Worm (Caenorhabditis elegans) whole organism, L4 larva: ENCODE results near the gene arid-1.

Experiments used
- F10B5.3 ChIP-seq: sonication (generic microtip); optimal IDR thresholded peaks from 2 replicates; lab custom pipeline; 2016; ENCODE audit warnings: mild to moderate bottlenecking, missing genetic modification characterization, missing compliant biosample characterization
- F37D6.2 ChIP-seq: sonication (generic microtip); optimal IDR thresholded peaks from 2 replicates; lab custom pipeline; 2016; ENCODE audit warnings: mild to moderate bottlenecking, missing genetic modification characterization, missing compliant biosample characterization
- F49E8.2 ChIP-seq: sonication (generic microtip); optimal IDR thresholded peaks from 2 replicates; lab custom pipeline; 2016; ENCODE audit warnings: missing compliant biosample characterization, mild to moderate bottlenecking, missing genetic modification characterization, borderline replicate concordance
- Y105C5A.15 ChIP-seq: fragments of 200-800 bp; sonication (Bioruptor generic); IDR thresholded peaks from 2 replicates; pipeline ENCODE4 v1.3.6; 2022; ENCODE audit warnings: missing genetic modification characterization, missing compliant biosample characterization
- Y48G9A.11 ChIP-seq: fragments of 200-800 bp; sonication (Bioruptor generic); IDR thresholded peaks from 2 replicates; pipeline ENCODE4 v1.3.6; 2022; ENCODE audit warnings: missing genetic modification reagents, missing genetic modification characterization, missing compliant biosample characterization
- ZK337.2 ChIP-seq: fragments of 200-800 bp; sonication (Bioruptor generic); IDR thresholded peaks from 2 replicates; pipeline ENCODE4 v1.3.6; 2022; ENCODE audit warnings: missing genetic modification reagents, missing genetic modification characterization, missing compliant biosample characterization
- ZK546.5 ChIP-seq, 2 experiments: sonication (generic microtip); optimal IDR thresholded peaks; 2 replicates each; lab custom pipeline; 2017; ENCODE audit warnings: missing biosample characterization in 2 of 2, missing genetic modification characterization in 2 of 2
- aha-1 ChIP-seq: fragments of 150-350 bp; peaks from one replicate; lab custom pipeline; 2014; ENCODE audit warnings: missing biosample characterization, missing genetic modification characterization
- ceh-44 ChIP-seq: fragments of 200-800 bp; sonication (Bioruptor generic); IDR thresholded peaks from 2 replicates; pipeline ENCODE4 v1.3.6; 2022; ENCODE audit warnings: missing genetic modification reagents, missing genetic modification characterization, missing compliant biosample characterization
- ces-1 ChIP-seq: fragments of 150-350 bp; sonication (generic microtip); optimal IDR thresholded peaks from 4 replicates; lab custom pipeline; 2014; ENCODE audit warnings: missing biosample characterization, missing genetic modification reagents, missing genetic modification characterization
- dmd-6 ChIP-seq: fragments of 200-800 bp; sonication (Bioruptor generic); IDR thresholded peaks from 2 replicates; pipeline ENCODE4 v1.3.6; 2022; ENCODE audit warnings: missing genetic modification reagents, missing genetic modification characterization, missing compliant biosample characterization
- dpl-1 ChIP-seq: fragments of 150-350 bp; optimal IDR thresholded peaks from 2 replicates; lab custom pipeline; 2014; ENCODE audit warnings: missing biosample characterization, missing genetic modification reagents, missing genetic modification characterization
- dve-1 ChIP-seq: sonication (generic microtip); optimal IDR thresholded peaks from 2 replicates; lab custom pipeline; 2017; ENCODE audit warnings: antibody characterized with exemption, mild to moderate bottlenecking, missing genetic modification characterization, missing compliant biosample characterization; ENCODE audit not compliant: insufficient read depth
- fkh-10 ChIP-seq: fragments of 150-350 bp; optimal IDR thresholded peaks from 2 replicates; lab custom pipeline; 2014; ENCODE audit warnings: missing biosample characterization, missing genetic modification reagents, missing genetic modification characterization
- hlh-11 ChIP-seq: fragments of 200-800 bp; sonication (Bioruptor generic); optimal IDR thresholded peaks from 2 replicates; lab custom pipeline; 2018; ENCODE audit warnings: mild to moderate bottlenecking, missing genetic modification characterization, missing compliant biosample characterization
- hlh-30 ChIP-seq: sonication (generic microtip); optimal IDR thresholded peaks from 2 replicates; lab custom pipeline; 2017; ENCODE audit warnings: antibody characterized with exemption, mild to moderate bottlenecking, missing genetic modification characterization, missing compliant biosample characterization; ENCODE audit not compliant: insufficient read depth
- hmg-1.1 ChIP-seq: fragments of 200-800 bp; sonication (Bioruptor generic); IDR thresholded peaks from 2 replicates; pipeline ENCODE4 v1.3.6; 2022; ENCODE audit warnings: missing genetic modification reagents, missing genetic modification characterization, missing compliant biosample characterization
- jun-1 ChIP-seq: fragments of 150-350 bp; optimal IDR thresholded peaks from 2 replicates; lab custom pipeline; 2014; ENCODE audit warnings: missing biosample characterization, missing genetic modification reagents, missing genetic modification characterization
- lin-1 ChIP-seq: fragments of 200-800 bp; sonication (Bioruptor generic); IDR thresholded peaks from 2 replicates; pipeline ENCODE4 v1.3.6; 2022; ENCODE audit warnings: missing genetic modification reagents, missing genetic modification characterization, missing compliant biosample characterization
- lin-38 ChIP-seq: fragments of 200-800 bp; sonication (Bioruptor generic); IDR thresholded peaks from 2 replicates; pipeline ENCODE4 v1.3.6; 2022; ENCODE audit warnings: missing genetic modification reagents, missing genetic modification characterization, missing compliant biosample characterization
- lin-39 ChIP-seq: fragments of 150-350 bp; optimal IDR thresholded peaks from 2 replicates; lab custom pipeline; 2014; ENCODE audit warnings: missing biosample characterization, missing genetic modification reagents, missing genetic modification characterization
- lsy-2 ChIP-seq, 2 experiments: fragments of 150-350 bp in 1 of 2; sonication (generic microtip) in 1 of 2; optimal IDR thresholded peaks; 2 replicates each; lab custom pipeline; 2014 to 2017; ENCODE audit warnings: missing biosample characterization in 2 of 2, missing genetic modification characterization in 2 of 2
- mdl-1 ChIP-seq, 2 experiments: fragments of 150-350 bp in 1 of 2; sonication (generic microtip) in 1 of 2; optimal IDR thresholded peaks; 2 replicates each; lab custom pipeline; 2014 to 2017; ENCODE audit warnings: missing biosample characterization in 2 of 2, missing genetic modification characterization in 2 of 2
- mdt-29 ChIP-seq: fragments of 200-800 bp; sonication (Bioruptor generic); IDR thresholded peaks from 2 replicates; pipeline ENCODE4 v1.3.6; 2022; ENCODE audit warnings: missing genetic modification reagents, missing genetic modification characterization, missing compliant biosample characterization
- mep-1 ChIP-seq: fragments of 150-350 bp; sonication (generic microtip); optimal IDR thresholded peaks from 3 replicates; lab custom pipeline; 2014; ENCODE audit warnings: missing biosample characterization, missing genetic modification characterization
- mes-2 ChIP-seq: sonication (generic microtip); optimal IDR thresholded peaks from 2 replicates; lab custom pipeline; 2016; ENCODE audit warnings: missing genotype, mild to moderate bottlenecking, missing genetic modification characterization, missing compliant biosample characterization; ENCODE audit not compliant: poor library complexity, severe bottlenecking
- mxl-2 ChIP-seq: fragments of 200-800 bp; sonication (Bioruptor generic); conservative IDR thresholded peaks from 2 replicates; pipeline ENCODE4 v1.3.6; 2022; ENCODE audit warnings: missing genetic modification reagents, missing genetic modification characterization, missing compliant biosample characterization
- nhr-102 ChIP-seq: sonication (generic microtip); optimal IDR thresholded peaks from 2 replicates; lab custom pipeline; 2016; ENCODE audit warnings: mild to moderate bottlenecking, missing genetic modification characterization, moderate library complexity, missing compliant biosample characterization
- nhr-11 ChIP-seq: fragments of 150-350 bp; optimal IDR thresholded peaks from 2 replicates; lab custom pipeline; 2014; ENCODE audit warnings: missing biosample characterization, missing genetic modification characterization
- nhr-237 ChIP-seq: sonication (generic microtip); optimal IDR thresholded peaks from 2 replicates; lab custom pipeline; 2017; ENCODE audit warnings: missing biosample characterization, missing genetic modification characterization
- nhr-25 ChIP-seq: sonication (generic microtip); optimal IDR thresholded peaks from 2 replicates; lab custom pipeline; 2017; ENCODE audit warnings: missing genetic modification characterization, mild to moderate bottlenecking, missing compliant biosample characterization, antibody characterized with exemption, moderate library complexity, borderline replicate concordance; ENCODE audit not compliant: insufficient read depth
- nhr-28 ChIP-seq: fragments of 150-350 bp; optimal IDR thresholded peaks from 2 replicates; lab custom pipeline; 2014; ENCODE audit warnings: missing biosample characterization, missing genetic modification characterization
- nhr-77 ChIP-seq: fragments of 150-350 bp; optimal IDR thresholded peaks from 2 replicates; lab custom pipeline; 2014; ENCODE audit warnings: missing biosample characterization, missing genetic modification characterization
- rbr-2 ChIP-seq: sonication (generic microtip); optimal IDR thresholded peaks from 2 replicates; lab custom pipeline; 2016; ENCODE audit warnings: missing genotype, missing genetic modification characterization, missing compliant biosample characterization
- set-16 ChIP-seq: fragments of 200-800 bp; sonication (Bioruptor generic); IDR thresholded peaks from 2 replicates; pipeline ENCODE4 v1.3.6; 2022; ENCODE audit warnings: missing genetic modification reagents, missing genetic modification characterization, missing compliant biosample characterization
- snpc-1.2 ChIP-seq: fragments of 200-800 bp; sonication (Bioruptor generic); IDR thresholded peaks from 2 replicates; pipeline ENCODE4 v1.3.6; 2022; ENCODE audit warnings: missing genetic modification reagents, missing genetic modification characterization, missing compliant biosample characterization
- spr-3 ChIP-seq: fragments of 200-800 bp; sonication (Bioruptor generic); optimal IDR thresholded peaks from 2 replicates; lab custom pipeline; 2018; ENCODE audit warnings: mild to moderate bottlenecking, missing genetic modification characterization, missing compliant biosample characterization
- tag-97 ChIP-seq: fragments of 200-800 bp; sonication (Bioruptor generic); IDR thresholded peaks from 2 replicates; pipeline ENCODE4 v1.3.6; 2022; ENCODE audit warnings: missing genetic modification characterization, missing compliant biosample characterization
- unc-130 ChIP-seq: sonication (generic microtip); optimal IDR thresholded peaks from 2 replicates; lab custom pipeline; 2016; ENCODE audit warnings: missing genetic modification reagents, missing genetic modification characterization, missing compliant biosample characterization
- unc-62 ChIP-seq, 3 experiments: fragments of 150-350 bp in 1 of 3; sonication (generic microtip); optimal IDR thresholded peaks in 2 of 3; peaks in 1 of 3; 1 replicate in 1 of 3; 2 replicates in 2 of 3; lab custom pipeline; 2014 to 2017; ENCODE audit warnings: missing biosample characterization in 3 of 3, missing genetic modification characterization in 3 of 3, missing genetic modification reagents in 3 of 3, missing genotype in 1 of 3

Gene arid-1

ce11 chrV:185694-186217 lies at the start of gene arid-1:
Gene arid-1, plus strand, starts transcription at chrV:186167.
- TF ChIP-seq nhr-102 (tag; lab: Kevin White, UChicago) (no peak), mxl-2 (GFP tag; lab: Robert Waterston, UW) (no peak), mdt-29 (GFP tag; lab: Robert Waterston, UW) (no peak), ZK337.2 (GFP tag; lab: Robert Waterston, UW) (no peak), unc-62 (GFP tag; optimal IDR thresholded peaks at IDR 0.05 in 1 of 2; lab: Kevin White, UChicago) (peak in 1 of 2 experiments; percentile 45), unc-62 (tag; optimal IDR thresholded peaks at IDR 0.05; lab: Kevin White, UChicago) (no peak), hlh-30 (tag; lab: Kevin White, UChicago) (peak; percentile 71), Y48G9A.11 (GFP tag; lab: Robert Waterston, UW) (0 out of 2 replicates have a peak, but pooled peaks have one; percentile 17), spr-3 (GFP tag; lab: Kevin White, UChicago) (no peak), aha-1 (tag; lab: Kevin White, UChicago) (peak; percentile 55), ZK546.5 (tag; optimal IDR thresholded peaks at IDR 0.05; lab: Kevin White, UChicago) (no peak), dve-1 (tag; lab: Kevin White, UChicago) (peak; percentile 39), lsy-2 (tag; optimal IDR thresholded peaks at IDR 0.05; lab: Kevin White, UChicago) (peak in 1 of 2 experiments; percentile 53), hmg-1.1 (GFP tag; lab: Robert Waterston, UW) (peak; percentile 78), mep-1 (tag; lab: Kevin White, UChicago) (peak; percentile 44), nhr-237 (tag; lab: Kevin White, UChicago) (no peak), Y105C5A.15 (no peak), nhr-28 (no peak), hlh-11 (tag; lab: Kevin White, UChicago) (peak; percentile 26), set-16 (GFP tag; lab: Robert Waterston, UW) (no peak), lin-38 (GFP tag; lab: Robert Waterston, UW) (peak; percentile 55), nhr-25 (tag; lab: Kevin White, UChicago) (no peak), rbr-2 (tag; lab: Kevin White, UChicago) (peak; percentile 17), mdl-1 (tag; optimal IDR thresholded peaks at IDR 0.05; lab: Kevin White, UChicago) (peak in 1 of 2 experiments; percentile 27), unc-130 (GFP tag; lab: Kevin White, UChicago) (peak; percentile 62), nhr-77 (tag; lab: Kevin White, UChicago) (no peak), fkh-10 (GFP tag; lab: Kevin White, UChicago) (peak; percentile 39), snpc-1.2 (no peak), tag-97 (GFP tag; lab: Robert Waterston, UW) (no peak), F49E8.2 (tag; lab: Kevin White, UChicago) (peak; percentile 23), nhr-11 (tag; lab: Kevin White, UChicago) (no peak), dpl-1 (peak; percentile 65), dmd-6 (GFP tag; lab: Robert Waterston, UW) (peak; percentile 12; the same call in 1 of the 2 replicates), ceh-44 (GFP tag; lab: Robert Waterston, UW) (no peak), F10B5.3 (no peak), F37D6.2 (tag; lab: Kevin White, UChicago) (no peak)

- peak; percentile 49; the same call in 1 of the 2 replicates for TF ChIP-seq set-16 (GFP tag; lab: Robert Waterston, UW)
- no peak for TF ChIP-seq jun-1 (tag; lab: Kevin White, UChicago)
Measured at ce11 chrV:137667-138066, 48.3 kb upstream of the arid-1 start.

ce11 chrV:138592-138991 lies 47.4 kb upstream of the arid-1 start, which contains the start of gene W03F9.9:
Gene W03F9.9, plus strand, starts transcription at chrV:138892.
- TF ChIP-seq lin-39 (tag; lab: Kevin White, UChicago) (no peak), ces-1 (GFP tag; lab: Kevin White, UChicago) (no peak), mes-2 (no peak), fkh-10 (GFP tag; lab: Kevin White, UChicago) (no peak), nhr-25 (tag; lab: Kevin White, UChicago) (no peak), dpl-1 (no peak), nhr-237 (tag; lab: Kevin White, UChicago) (no peak), nhr-28 (peak; percentile 2), lin-1 (GFP tag; lab: Robert Waterston, UW) (no peak)
